Worm (Caenorhabditis elegans) whole organism, early embryonic: ENCODE results near the gene fbxa-1.

Source experiments
- F13C5.2 ChIP-seq: sonication (generic microtip); optimal IDR thresholded peaks from 2 replicates; lab custom pipeline; 2017; ENCODE audit warnings: mild to moderate bottlenecking, missing genetic modification characterization, inconsistent platforms, missing compliant biosample characterization
- ama-1 ChIP-seq: fragments of 150-350 bp; optimal IDR thresholded peaks from 2 replicates; lab custom pipeline; 2014
- sea-1 ChIP-seq: fragments of 200-800 bp; sonication (Bioruptor generic); conservative IDR thresholded peaks from 2 replicates; pipeline ENCODE4 v1.3.6; 2022; ENCODE audit warnings: missing genetic modification characterization, missing compliant biosample characterization
- tra-4 ChIP-seq: sonication (generic microtip); optimal IDR thresholded peaks from 2 replicates; lab custom pipeline; 2017; ENCODE audit warnings: missing genetic modification characterization, missing compliant biosample characterization

DNA sequence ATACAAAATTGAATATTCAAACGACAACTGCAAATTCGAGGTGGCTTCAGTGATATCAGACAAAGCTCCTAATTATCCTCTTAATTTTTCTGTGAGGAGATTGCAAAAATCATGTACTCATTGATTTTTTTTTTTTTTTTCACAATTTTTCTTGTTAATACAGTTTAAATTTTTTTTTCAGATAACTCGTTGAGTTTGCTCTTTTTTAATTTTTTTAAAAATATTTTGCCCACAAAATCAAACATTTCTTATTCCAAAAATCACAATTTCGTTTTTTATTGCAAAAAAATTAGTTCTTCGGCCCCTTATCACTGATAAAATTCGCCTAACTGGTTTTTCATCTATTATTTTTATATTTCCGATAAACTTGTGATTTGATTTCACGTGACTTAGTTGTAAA is 31.1 kb downstream of the fbxa-1 start, which contains the start of gene Y54F10BM.21:
- TF ChIP-seq tra-4 (tag; lab: Kevin White, UChicago) (no peak), F13C5.2 (tag; lab: Kevin White, UChicago) (no peak), ama-1 (lab: Kevin White, UChicago) (no peak), sea-1 (GFP tag; lab: Robert Waterston, UW) (no peak)
